Fruit fly (Drosophila melanogaster) whole organism: ENCODE data around the gene Ltn1.

Experiments used
- CG8478 ChIP-seq: fragments of >200 bp; optimal IDR thresholded peaks from 2 replicates; lab custom pipeline; 2018; ENCODE audit warnings: inconsistent platforms
- Dll ChIP-seq: fragments of >200 bp; optimal IDR thresholded peaks from 2 replicates; lab custom pipeline; 2017
- EcR ChIP-seq, 2 experiments: fragments of >200 bp; optimal IDR thresholded peaks; 2 replicates each; lab custom pipeline; 2017; ENCODE audit warnings: missing biosample characterization in 2 of 2, missing genetic modification characterization in 2 of 2, missing genetic modification reagents in 2 of 2
- pan ChIP-seq: fragments of >200 bp; optimal IDR thresholded peaks from 2 replicates; lab custom pipeline; 2017
- usp ChIP-seq: fragments of >200 bp; optimal IDR thresholded peaks from 2 replicates; lab custom pipeline; 2017; ENCODE audit warnings: missing biosample characterization, missing genetic modification characterization, mixed read lengths

DNA sequence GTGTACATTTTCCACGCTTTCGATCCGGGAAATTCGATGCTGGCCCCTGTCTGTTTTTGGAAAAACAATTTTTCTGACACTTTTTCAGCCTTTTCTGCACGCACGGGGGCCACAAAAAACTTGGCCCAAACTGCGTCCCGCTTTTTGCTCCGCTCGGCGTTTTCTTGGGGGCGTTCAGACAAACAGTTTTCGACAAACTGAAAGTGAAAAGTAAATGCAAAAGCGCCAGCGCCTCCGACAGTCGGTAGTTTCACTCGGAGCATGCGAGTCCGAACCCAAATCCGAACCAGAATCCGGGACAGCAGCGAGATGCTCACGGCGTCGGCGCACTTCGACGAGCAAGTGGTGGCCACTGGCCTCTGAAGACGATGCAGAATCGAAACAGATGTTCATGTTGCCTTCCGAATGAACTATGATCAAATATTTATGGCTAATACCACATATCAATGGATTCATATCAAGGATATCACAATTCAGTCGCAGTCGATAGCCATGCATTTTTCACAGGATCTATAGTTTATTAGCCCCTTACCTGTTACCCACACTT lies 32.4 kb upstream of the Ltn1 start, which contains the start of gene Shal:
- TF ChIP-seq EcR (GFP tag; optimal IDR thresholded peaks at IDR 0.05; lab: Kevin White, UChicago): no peak
- TF ChIP-seq pan (lab: Kevin White, UChicago): no peak
- TF ChIP-seq Dll (lab: Kevin White, UChicago): no peak
- no peak for TF ChIP-seq CG8478 (lab: Kevin White, UChicago)
- no peak for TF ChIP-seq usp
